Fruit fly (Drosophila melanogaster): ENCODE data around the gene CG7857.
A peak's percentile ranks its signal among the peaks of the same experiment; 100 is the strongest.

CG7857 gene

dm6 chr3L:15537916-15538581 is 33.4 kb upstream of the CG7857 start (continued):
- peak; percentile 6 for TF ChIP-seq CG6683 (GFP tag; optimal IDR thresholded peaks at IDR 0.05)
- no peak for TF ChIP-seq prd (optimal IDR thresholded peaks at IDR 0.05)
- peak; percentile 73; the same call in 2 of the 3 replicates for TF ChIP-seq prd (GFP tag; IDR thresholded peaks at IDR 0.05)
- TF ChIP-seq ERR (GFP tag; optimal IDR thresholded peaks at IDR 0.05) = no peak
- no peak for TF ChIP-seq ac (GFP tag; optimal IDR thresholded peaks at IDR 0.05)
- peak; percentile 81 for TF ChIP-seq CoRest (tag; optimal IDR thresholded peaks at IDR 0.05)
- TF ChIP-seq CG18619 (GFP tag; optimal IDR thresholded peaks at IDR 0.05) = peak; percentile 66
- TF ChIP-seq Drgx (GFP tag; IDR thresholded peaks at IDR 0.05) = peak; percentile 56
- TF ChIP-seq Dad (GFP tag; optimal IDR thresholded peaks at IDR 0.05) = no peak
- no peak for TF ChIP-seq aop (GFP tag; IDR thresholded peaks at IDR 0.05)
- TF ChIP-seq Ravus (GFP tag; IDR thresholded peaks at IDR 0.05) = no peak
- no peak for TF ChIP-seq Antp (GFP tag; optimal IDR thresholded peaks at IDR 0.05)
- no peak for TF ChIP-seq CG13894 (tag; optimal IDR thresholded peaks at IDR 0.05)
- peak; percentile 23 for TF ChIP-seq jing (GFP tag; optimal IDR thresholded peaks at IDR 0.05)
- TF ChIP-seq knrl (GFP tag; IDR thresholded peaks at IDR 0.05; ENCODE audit: partially characterized antibody) = no peak
- TF ChIP-seq so (GFP tag; IDR thresholded peaks at IDR 0.05) = no peak
- no peak for TF ChIP-seq sim (GFP tag; IDR thresholded peaks at IDR 0.05)
- TF ChIP-seq usp (GFP tag; optimal IDR thresholded peaks at IDR 0.05) = no peak
- peak; percentile 35; the same call in 1 of the 3 replicates for TF ChIP-seq gce (GFP tag; IDR thresholded peaks at IDR 0.05)
- no peak for TF ChIP-seq Ets65A (GFP tag)
- TF ChIP-seq pros (GFP tag; optimal IDR thresholded peaks at IDR 0.05) = no peak
- peak; percentile 96 for TF ChIP-seq sens (GFP tag)
- TF ChIP-seq CG6272 (GFP tag; IDR thresholded peaks at IDR 0.05) = peak; percentile 37; the same call in 1 of the 2 replicates
- TF ChIP-seq HmgD (GFP tag; optimal IDR thresholded peaks at IDR 0.05) = no peak
- no peak for TF ChIP-seq CG8765 (GFP tag; IDR thresholded peaks at IDR 0.05)
- TF ChIP-seq CG9437 (GFP tag; optimal IDR thresholded peaks at IDR 0.05) = peak; percentile 70
- no peak for TF ChIP-seq CG1792 (GFP tag; optimal IDR thresholded peaks at IDR 0.05)
- TF ChIP-seq hkb (optimal IDR thresholded peaks at IDR 0.05) = no peak
- TF ChIP-seq hkb (GFP tag; IDR thresholded peaks at IDR 0.05) = 0 out of 2 replicates have a peak, but pooled peaks have one; percentile 54
- TF ChIP-seq kay (GFP tag; optimal IDR thresholded peaks at IDR 0.05) = no peak
- TF ChIP-seq unc-4 (GFP tag; IDR thresholded peaks at IDR 0.05; ENCODE audit: partially characterized antibody) = no peak
- peak; percentile 66 for TF ChIP-seq org-1 (GFP tag; optimal IDR thresholded peaks at IDR 0.05)
- peak; percentile 15 for TF ChIP-seq NK7.1 (GFP tag; optimal IDR thresholded peaks at IDR 0.05)
- TF ChIP-seq dpn (GFP tag; optimal IDR thresholded peaks at IDR 0.05) = peak; percentile 35 to 36
- peak; percentile 1 for TF ChIP-seq btn (GFP tag; optimal IDR thresholded peaks at IDR 0.05)
- 0 out of 2 replicates have a peak, but pooled peaks have one; percentile 8 for TF ChIP-seq CG4360 (GFP tag; IDR thresholded peaks at IDR 0.05)
- TF ChIP-seq CG12769 (tag; optimal IDR thresholded peaks at IDR 0.05) = no peak
- peak; percentile 35 for TF ChIP-seq Ada2b (GFP tag; IDR thresholded peaks at IDR 0.05)
- peak; percentile 19 for TF ChIP-seq CG1647 (GFP tag; optimal IDR thresholded peaks at IDR 0.05)
- TF ChIP-seq Nf-YC (tag; optimal IDR thresholded peaks at IDR 0.05) = peak; percentile 15
- peak; percentile 63 for TF ChIP-seq HHEX (GFP tag; optimal IDR thresholded peaks at IDR 0.05)
- TF ChIP-seq h (optimal IDR thresholded peaks at IDR 0.05) = no peak
- TF ChIP-seq exex (tag; optimal IDR thresholded peaks at IDR 0.05) = no peak
- no peak for TF ChIP-seq Dip2 (GFP tag; IDR thresholded peaks at IDR 0.05)
- TF ChIP-seq otp (GFP tag; IDR thresholded peaks at IDR 0.05) = no peak
- TF ChIP-seq ap (GFP tag; IDR thresholded peaks at IDR 0.05) = no peak
- no peak for TF ChIP-seq HLH4C (GFP tag; IDR thresholded peaks at IDR 0.05; ENCODE audit: partially characterized antibody)
- no peak for TF ChIP-seq eyg (GFP tag; optimal IDR thresholded peaks at IDR 0.05)
- TF ChIP-seq Dip3 (GFP tag; optimal IDR thresholded peaks at IDR 0.05) = peak; percentile 35
- no peak for TF ChIP-seq CG31365 (tag; optimal IDR thresholded peaks at IDR 0.05)
- peak; percentile 23; the same call in 1 of the 2 replicates for TF ChIP-seq HLH3B (GFP tag; IDR thresholded peaks at IDR 0.05)
- TF ChIP-seq CG7357 (GFP tag; IDR thresholded peaks at IDR 0.05) = peak; percentile 47; the same call in 1 of the 3 replicates
